Fruit fly (Drosophila melanogaster) Kc167 (cell line): ENCODE results near the gene Glut1.

Experiments used
- Myc ChIP-seq: fragments of >200 bp; optimal IDR thresholded peaks from 2 replicates; lab custom pipeline; 2017; ENCODE audit warnings: missing external identifiers
- h ChIP-seq: fragments of >200 bp; optimal IDR thresholded peaks from 3 replicates; lab custom pipeline; 2018; ENCODE audit warnings: missing external identifiers
- insv ChIP-seq: fragments of >200 bp; optimal IDR thresholded peaks from 3 replicates; lab custom pipeline; 2018; ENCODE audit warnings: missing external identifiers
- psq ChIP-seq: fragments of >200 bp; optimal IDR thresholded peaks from 2 replicates; lab custom pipeline; 2017; ENCODE audit warnings: missing external identifiers
- ttk ChIP-seq: sonication (Bioruptor generic); optimal IDR thresholded peaks from 2 replicates; lab custom pipeline; 2017; ENCODE audit warnings: missing external identifiers

- TF ChIP-seq psq: no peak
- no peak for TF ChIP-seq insv
- no peak for TF ChIP-seq h (lab: Kevin White, UChicago)
- TF ChIP-seq ttk (lab: Kevin White, UChicago): no peak
- no peak for TF ChIP-seq Myc
Measured at dm6 chr3L:881496-882235, 32.2 kb upstream of the Glut1 start, which contains the start of gene CG13907.
